Worm (Caenorhabditis elegans) whole organism, L1 larva: ENCODE results near the gene tpra-1.

Experiments
- C34B4.2 ChIP-seq: sonication (generic microtip); optimal IDR thresholded peaks from 2 replicates; lab custom pipeline; 2017; ENCODE audit warnings: mild to moderate bottlenecking, missing genetic modification characterization, missing compliant biosample characterization
- F16B12.6 ChIP-seq: fragments of 150-350 bp; optimal IDR thresholded peaks from 2 replicates; lab custom pipeline; 2014; ENCODE audit warnings: missing biosample characterization, missing genetic modification characterization
- aha-1 ChIP-seq: fragments of 150-350 bp; optimal IDR thresholded peaks from 2 replicates; lab custom pipeline; 2014; ENCODE audit warnings: missing biosample characterization, missing genetic modification characterization
- alr-1 ChIP-seq: fragments of 200-800 bp; sonication (Bioruptor generic); optimal IDR thresholded peaks from 2 replicates; lab custom pipeline; 2018; ENCODE audit warnings: borderline replicate concordance, mild to moderate bottlenecking, missing genetic modification characterization, missing compliant biosample characterization
- aly-2 ChIP-seq: fragments of 150-350 bp; optimal IDR thresholded peaks from 2 replicates; lab custom pipeline; 2014; ENCODE audit warnings: missing biosample characterization, missing genetic modification characterization
- ama-1 ChIP-seq: fragments of 150-350 bp; optimal IDR thresholded peaks from 2 replicates; lab custom pipeline; 2014
- ceh-63 ChIP-seq: fragments of 200-800 bp; sonication (Bioruptor generic); optimal IDR thresholded peaks from 2 replicates; lab custom pipeline; 2018; ENCODE audit warnings: mild to moderate bottlenecking, missing genetic modification characterization, missing compliant biosample characterization
- ceh-8 ChIP-seq: fragments of 200-800 bp; sonication (Bioruptor generic); optimal IDR thresholded peaks from 2 replicates; lab custom pipeline; 2018; ENCODE audit warnings: mild to moderate bottlenecking, missing genetic modification characterization, moderate library complexity, missing compliant biosample characterization
- ces-1 ChIP-seq: fragments of 150-350 bp; optimal IDR thresholded peaks from 2 replicates; lab custom pipeline; 2014; ENCODE audit warnings: missing biosample characterization, missing genetic modification reagents, missing genetic modification characterization
- dpl-1 ChIP-seq, 3 experiments: fragments of 150-350 bp in 2 of 3; sonication (generic microtip) in 1 of 3; optimal IDR thresholded peaks; 2 replicates each; lab custom pipeline; 2014 to 2017; ENCODE audit warnings: missing biosample characterization in 3 of 3, missing genetic modification characterization in 3 of 3, missing genetic modification reagents in 3 of 3
- dsc-1 ChIP-seq: sonication (generic microtip); optimal IDR thresholded peaks from 2 replicates; lab custom pipeline; 2016; ENCODE audit warnings: mild to moderate bottlenecking, missing genetic modification characterization, missing compliant biosample characterization
- efl-1 ChIP-seq, 4 experiments: fragments of 150-350 bp; optimal IDR thresholded peaks in 3 of 4; peaks in 1 of 4; 1 replicate in 1 of 4; 2 replicates in 3 of 4; lab custom pipeline; 2014; ENCODE audit warnings: missing biosample characterization in 2 of 4, missing genetic modification characterization in 2 of 4, missing genetic modification reagents in 2 of 4
- egl-13 ChIP-seq: sonication (generic microtip); optimal IDR thresholded peaks from 2 replicates; lab custom pipeline; 2016; ENCODE audit warnings: missing genotype, missing genetic modification reagents, missing genetic modification characterization, missing compliant biosample characterization
- elt-2 ChIP-seq: sonication (generic microtip); optimal IDR thresholded peaks from 2 replicates; lab custom pipeline; 2016; ENCODE audit warnings: missing genetic modification characterization, mild to moderate bottlenecking, inconsistent platforms, missing compliant biosample characterization, missing genetic modification reagents
- elt-3 ChIP-seq, 6 experiments: fragments of 150-350 bp in 1 of 6; sonication (generic microtip); optimal IDR thresholded peaks; 2 replicates each; lab custom pipeline; 2017 to 2018; ENCODE audit warnings: missing biosample characterization in 6 of 6, missing genetic modification characterization in 6 of 6, inconsistent platforms in 1 of 6
- ets-5 ChIP-seq: fragments of 200-800 bp; sonication (Bioruptor generic); IDR thresholded peaks from 2 replicates; pipeline ENCODE4 v1.3.6; 2022; ENCODE audit warnings: missing genetic modification characterization, missing compliant biosample characterization
- fkh-10 ChIP-seq: sonication (generic microtip); optimal IDR thresholded peaks from 2 replicates; lab custom pipeline; 2017; ENCODE audit warnings: missing biosample characterization, missing genetic modification reagents, missing genetic modification characterization
- grh-1 ChIP-seq: fragments of 200-800 bp; sonication (Bioruptor generic); IDR thresholded peaks from 2 replicates; pipeline ENCODE4 v1.3.6; 2022; ENCODE audit warnings: missing genetic modification reagents, missing genetic modification characterization, missing compliant biosample characterization
- hlh-4 ChIP-seq: sonication (generic microtip); optimal IDR thresholded peaks from 2 replicates; lab custom pipeline; 2016; ENCODE audit warnings: mild to moderate bottlenecking, missing genetic modification characterization, missing compliant biosample characterization
- hpl-2 ChIP-seq: fragments of 150-350 bp; optimal IDR thresholded peaks from 2 replicates; lab custom pipeline; 2014; ENCODE audit warnings: missing biosample characterization, missing genetic modification reagents, missing genetic modification characterization
- jun-1 ChIP-seq: fragments of 150-350 bp; optimal IDR thresholded peaks from 2 replicates; lab custom pipeline; 2014; ENCODE audit warnings: missing biosample characterization, missing genetic modification reagents, missing genetic modification characterization
- lin-13 ChIP-seq: fragments of 150-350 bp; optimal IDR thresholded peaks from 2 replicates; lab custom pipeline; 2014; ENCODE audit warnings: missing biosample characterization, missing genetic modification reagents, missing genetic modification characterization
- lin-35 ChIP-seq, 2 experiments: fragments of 150-350 bp; optimal IDR thresholded peaks; 2 replicates each; lab custom pipeline; 2014; ENCODE audit warnings: missing biosample characterization in 2 of 2, missing genetic modification characterization in 2 of 2, missing genetic modification reagents in 2 of 2
- lin-39 ChIP-seq: fragments of 150-350 bp; optimal IDR thresholded peaks from 2 replicates; lab custom pipeline; 2014; ENCODE audit warnings: missing biosample characterization, missing genetic modification reagents, missing genetic modification characterization
- lir-3 ChIP-seq: sonication (generic microtip); optimal IDR thresholded peaks from 2 replicates; lab custom pipeline; 2016; ENCODE audit warnings: mild to moderate bottlenecking, missing genetic modification characterization, moderate library complexity, missing compliant biosample characterization; ENCODE audit not compliant: poor library complexity
- lsy-2 ChIP-seq, 2 experiments: fragments of 150-350 bp; optimal IDR thresholded peaks; 2 replicates each; lab custom pipeline; 2014; ENCODE audit warnings: missing biosample characterization in 2 of 2, missing genetic modification characterization in 2 of 2
- mdl-1 ChIP-seq, 2 experiments: fragments of 150-350 bp; optimal IDR thresholded peaks; 2 replicates each; lab custom pipeline; 2014 to 2017; ENCODE audit warnings: missing biosample characterization in 2 of 2, missing genetic modification characterization in 2 of 2, inconsistent platforms in 1 of 2
- mep-1 ChIP-seq: fragments of 150-350 bp; optimal IDR thresholded peaks from 2 replicates; lab custom pipeline; 2014; ENCODE audit warnings: missing biosample characterization, missing genetic modification characterization
- nhr-20 ChIP-seq: sonication (generic microtip); optimal IDR thresholded peaks from 2 replicates; lab custom pipeline; 2016; ENCODE audit warnings: mild to moderate bottlenecking, missing genetic modification characterization, missing compliant biosample characterization
- nhr-237 ChIP-seq: fragments of 150-350 bp; optimal IDR thresholded peaks from 2 replicates; lab custom pipeline; 2014; ENCODE audit warnings: missing biosample characterization, missing genetic modification characterization
- nhr-28 ChIP-seq: fragments of 150-350 bp; optimal IDR thresholded peaks from 2 replicates; lab custom pipeline; 2014; ENCODE audit warnings: missing biosample characterization, missing genetic modification characterization
- nhr-76 ChIP-seq: sonication (generic microtip); optimal IDR thresholded peaks from 2 replicates; lab custom pipeline; 2017; ENCODE audit warnings: missing biosample characterization, missing genetic modification characterization
- nhr-85 ChIP-seq: sonication (generic microtip); peaks from one replicate; lab custom pipeline; 2016; ENCODE audit warnings: missing genetic modification characterization, inconsistent platforms, missing compliant biosample characterization
- nhr-90 ChIP-seq: sonication (generic microtip); optimal IDR thresholded peaks from 2 replicates; lab custom pipeline; 2016; ENCODE audit warnings: mild to moderate bottlenecking, missing genetic modification characterization, missing compliant biosample characterization; ENCODE audit not compliant: poor library complexity
- pax-3 ChIP-seq: fragments of 200-800 bp; sonication (Bioruptor generic); optimal IDR thresholded peaks from 2 replicates; lab custom pipeline; 2018; ENCODE audit warnings: mild to moderate bottlenecking, missing genetic modification characterization, moderate library complexity, missing compliant biosample characterization
- rnt-1 ChIP-seq: sonication (generic microtip); optimal IDR thresholded peaks from 2 replicates; lab custom pipeline; 2016; ENCODE audit warnings: mild to moderate bottlenecking, missing genetic modification characterization, moderate library complexity, missing compliant biosample characterization
- snu-23 ChIP-seq: sonication (generic microtip); optimal IDR thresholded peaks from 2 replicates; lab custom pipeline; 2016; ENCODE audit warnings: missing genetic modification characterization, missing compliant biosample characterization
- sox-4 ChIP-seq: sonication (generic microtip); optimal IDR thresholded peaks from 2 replicates; lab custom pipeline; 2016; ENCODE audit warnings: missing genetic modification characterization, missing compliant biosample characterization
- sptf-1 ChIP-seq: fragments of 150-350 bp; optimal IDR thresholded peaks from 2 replicates; lab custom pipeline; 2014; ENCODE audit warnings: missing biosample characterization, missing genetic modification characterization
- swsn-7 ChIP-seq: sonication (generic microtip); optimal IDR thresholded peaks from 2 replicates; lab custom pipeline; 2016; ENCODE audit warnings: missing genetic modification characterization, missing compliant biosample characterization
- tbx-2 ChIP-seq: sonication (generic microtip); optimal IDR thresholded peaks from 2 replicates; lab custom pipeline; 2016; ENCODE audit warnings: missing genetic modification characterization, missing compliant biosample characterization
- unc-130 ChIP-seq: fragments of 150-350 bp; optimal IDR thresholded peaks from 2 replicates; lab custom pipeline; 2017; ENCODE audit warnings: missing biosample characterization, missing genetic modification characterization, inconsistent platforms
- unc-30 ChIP-seq: sonication (generic microtip); optimal IDR thresholded peaks from 2 replicates; lab custom pipeline; 2017; ENCODE audit warnings: missing biosample characterization, missing genetic modification characterization
- unc-62 ChIP-seq: fragments of 150-350 bp; optimal IDR thresholded peaks from 2 replicates; lab custom pipeline; 2014; ENCODE audit warnings: missing biosample characterization, missing genetic modification reagents, missing genetic modification characterization
- unc-86 ChIP-seq: sonication (generic microtip); optimal IDR thresholded peaks from 2 replicates; lab custom pipeline; 2016; ENCODE audit warnings: missing genetic modification characterization, missing compliant biosample characterization
- unc-98 ChIP-seq: fragments of 200-800 bp; sonication (Bioruptor generic); IDR thresholded peaks from 2 replicates; pipeline ENCODE4 v1.3.6; 2022; ENCODE audit warnings: missing genetic modification characterization, missing compliant biosample characterization
- vab-15 ChIP-seq: sonication (generic microtip); optimal IDR thresholded peaks from 2 replicates; lab custom pipeline; 2017; ENCODE audit warnings: missing genotype, mild to moderate bottlenecking, missing genetic modification characterization, missing compliant biosample characterization
- zip-4 ChIP-seq: fragments of 200-800 bp; sonication (Bioruptor generic); optimal IDR thresholded peaks from 2 replicates; lab custom pipeline; 2018; ENCODE audit warnings: mild to moderate bottlenecking, missing genetic modification characterization, moderate library complexity, missing compliant biosample characterization
- ztf-11 ChIP-seq, 2 experiments: sonication (generic microtip); optimal IDR thresholded peaks; 2 replicates each; lab custom pipeline; 2016 to 2017; ENCODE audit warnings: missing genetic modification characterization in 2 of 2, missing biosample characterization in 1 of 2, missing compliant biosample characterization in 1 of 2
- ztf-4 ChIP-seq: fragments of 150-350 bp; optimal IDR thresholded peaks from 2 replicates; lab custom pipeline; 2014; ENCODE audit warnings: missing biosample characterization, missing genetic modification characterization

Gene tpra-1

DNA sequence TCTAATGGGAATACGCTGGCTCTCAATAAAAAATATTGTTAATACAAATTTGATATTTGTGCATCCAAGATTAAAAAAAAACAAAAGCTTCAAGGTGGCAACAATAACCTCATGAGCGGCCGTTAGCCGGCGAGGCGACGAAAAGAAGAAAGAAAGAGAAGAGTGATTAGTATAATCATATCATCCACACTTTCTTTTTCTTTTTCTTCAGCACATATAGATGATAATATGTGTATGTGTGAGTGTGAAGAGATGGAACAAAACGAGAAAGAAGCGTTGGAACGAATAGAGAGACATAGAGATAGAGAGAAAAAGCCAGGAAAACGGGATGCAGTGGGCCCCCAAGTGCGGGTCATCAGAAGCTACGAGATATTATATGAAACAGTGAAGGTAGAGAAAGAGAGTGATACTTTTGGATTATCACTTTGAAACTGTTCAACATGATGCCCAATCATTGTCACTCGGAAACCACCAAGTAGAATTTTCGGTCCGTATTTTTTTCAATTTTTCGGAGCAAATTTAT is 35.9 kb upstream of the tpra-1 start (continued):
- TF ChIP-seq tbx-2 (tag; lab: Kevin White, UChicago): no peak
- no peak for TF ChIP-seq sptf-1 (tag; lab: Kevin White, UChicago)
- TF ChIP-seq unc-130 (tag; lab: Kevin White, UChicago): no peak
- TF ChIP-seq efl-1 (optimal IDR thresholded peaks at IDR 0.05; lab: Kevin White, UChicago): peak; percentile 13
- peak in 1 of 2 experiments; percentile 56 for TF ChIP-seq efl-1 (GFP tag; optimal IDR thresholded peaks at IDR 0.05 in 1 of 2; lab: Kevin White, UChicago)
- no peak for TF ChIP-seq aly-2 (tag; lab: Kevin White, UChicago)
- TF ChIP-seq elt-3 (tag; optimal IDR thresholded peaks at IDR 0.05; lab: Kevin White, UChicago): no peak
- no peak for TF ChIP-seq C34B4.2 (tag; lab: Kevin White, UChicago)
- no peak for TF ChIP-seq mdl-1 (tag; optimal IDR thresholded peaks at IDR 0.05; lab: Kevin White, UChicago)
- TF ChIP-seq jun-1 (tag; lab: Kevin White, UChicago): no peak
- no peak for TF ChIP-seq nhr-28
- no peak for TF ChIP-seq mep-1 (tag; lab: Kevin White, UChicago)
- no peak for TF ChIP-seq nhr-85

- TF ChIP-seq hlh-4 (no peak), efl-1 (optimal IDR thresholded peaks at IDR 0.05; lab: Kevin White, UChicago) (no peak), efl-1 (GFP tag; optimal IDR thresholded peaks at IDR 0.05 in 1 of 2; lab: Kevin White, UChicago) (no peak), lin-13 (GFP tag; lab: Kevin White, UChicago) (no peak), unc-30 (tag; lab: Kevin White, UChicago) (no peak), ceh-8 (GFP tag; lab: Kevin White, UChicago) (no peak), rnt-1 (no peak), vab-15 (tag; lab: Kevin White, UChicago) (no peak), F16B12.6 (tag; lab: Kevin White, UChicago) (no peak), unc-86 (tag; lab: Kevin White, UChicago) (no peak), snu-23 (GFP tag; lab: Kevin White, UChicago) (no peak), elt-2 (tag; lab: Kevin White, UChicago) (no peak), aha-1 (no peak), egl-13 (tag; lab: Kevin White, UChicago) (peak; percentile 7), jun-1 (tag; lab: Kevin White, UChicago) (no peak), lir-3 (tag; lab: Kevin White, UChicago) (no peak), nhr-237 (no peak), pax-3 (peak; percentile 52), lsy-2 (tag; optimal IDR thresholded peaks at IDR 0.05; lab: Kevin White, UChicago) (peak in 1 of 2 experiments; percentile 17), tbx-2 (tag; lab: Kevin White, UChicago) (no peak), nhr-28 (no peak), unc-62 (GFP tag; lab: Kevin White, UChicago) (no peak), fkh-10 (GFP tag; lab: Kevin White, UChicago) (no peak), nhr-90 (tag; lab: Kevin White, UChicago) (no peak), lin-39 (tag; lab: Kevin White, UChicago) (no peak), grh-1 (no peak), ets-5 (GFP tag; lab: Robert Waterston, UW) (no peak), ama-1 (lab: Kevin White, UChicago) (no peak), unc-98 (no peak), ces-1 (GFP tag; lab: Kevin White, UChicago) (no peak), dsc-1 (tag; lab: Kevin White, UChicago) (peak; percentile 99), elt-3 (tag; optimal IDR thresholded peaks at IDR 0.05; lab: Kevin White, UChicago) (no peak), lin-35 (GFP tag; optimal IDR thresholded peaks at IDR 0.05; lab: Kevin White, UChicago) (no peak), ztf-4 (tag; lab: Kevin White, UChicago) (no peak), aly-2 (tag; lab: Kevin White, UChicago) (no peak), alr-1 (tag; lab: Kevin White, UChicago) (no peak), ztf-11 (tag; optimal IDR thresholded peaks at IDR 0.05; lab: Kevin White, UChicago) (no peak), zip-4 (GFP tag; lab: Kevin White, UChicago) (no peak), swsn-7 (tag; lab: Kevin White, UChicago) (no peak), hpl-2 (GFP tag; lab: Kevin White, UChicago) (no peak), nhr-76 (no peak), nhr-20 (tag; lab: Kevin White, UChicago) (no peak), sox-4 (no peak), ceh-63 (GFP tag; lab: Kevin White, UChicago) (no peak), dpl-1 (GFP tag; optimal IDR thresholded peaks at IDR 0.05; lab: Kevin White, UChicago) (no peak)
Observed at ce11 chrIV:8921166-8921565, 35.1 kb upstream of the tpra-1 start.
